Worm (Caenorhabditis elegans): ENCODE results near the gene fln-2.

- TF ChIP-seq hlh-13 (GFP tag; optimal IDR thresholded peaks at IDR 0.05) = no peak
- TF ChIP-seq pros-1 (tag; optimal IDR thresholded peaks at IDR 0.05) = no peak
- no peak for TF ChIP-seq lin-11 (tag; optimal IDR thresholded peaks at IDR 0.05)
- no peak for TF ChIP-seq ceh-9 (tag; optimal IDR thresholded peaks at IDR 0.05)
- no peak for TF ChIP-seq ttx-3 (tag; optimal IDR thresholded peaks at IDR 0.05)
- no peak for TF ChIP-seq odd-2 (tag; optimal IDR thresholded peaks at IDR 0.05)
- no peak for TF ChIP-seq ama-1 (optimal IDR thresholded peaks at IDR 0.05)
- no peak for TF ChIP-seq tbx-2 (tag; optimal IDR thresholded peaks at IDR 0.05)
- no peak for TF ChIP-seq pha-2 (tag; optimal IDR thresholded peaks at IDR 0.05)
- no peak for TF ChIP-seq sox-4 (tag; optimal IDR thresholded peaks at IDR 0.05)
- no peak for TF ChIP-seq pha-4 (tag; optimal IDR thresholded peaks at IDR 0.05)
- TF ChIP-seq fax-1 (tag; optimal IDR thresholded peaks at IDR 0.05) = no peak
- TF ChIP-seq tbx-7 (tag; optimal IDR thresholded peaks at IDR 0.05) = no peak
Observed at ce11 chrX:9402464-9402863, 5.0 kb downstream of the fln-2 start.
